Fruit fly (Drosophila melanogaster): ENCODE results near the gene GV1.

The GV1 gene

dm6 chr3L:1774713-1775648, 35.4 kb upstream of the GV1 start, which contains the start of the genes CG13933 and PolD2 (continued):
- TF ChIP-seq CG42726 (GFP tag; IDR thresholded peaks at IDR 0.05; ENCODE audit: partially characterized antibody) = no peak
- TF ChIP-seq Sin3A (optimal IDR thresholded peaks at IDR 0.05) = no peak
- peak; percentile 100 for TF ChIP-seq row (GFP tag; IDR thresholded peaks at IDR 0.05)
- peak; percentile 82 for TF ChIP-seq CG15073 (GFP tag; optimal IDR thresholded peaks at IDR 0.05)
- peak; percentile 95 for TF ChIP-seq HLH4C (GFP tag; IDR thresholded peaks at IDR 0.05; ENCODE audit: partially characterized antibody)
- no peak for TF ChIP-seq nau (GFP tag; optimal IDR thresholded peaks at IDR 0.05)
- peak; percentile 92 for TF ChIP-seq Nf-YA (GFP tag; IDR thresholded peaks at IDR 0.05)
- TF ChIP-seq ato (GFP tag; IDR thresholded peaks at IDR 0.05; ENCODE audit: partially characterized antibody) = no peak; the same call in 1 of the 2 replicates
- peak; percentile 96 for TF ChIP-seq Hmr (GFP tag; optimal IDR thresholded peaks at IDR 0.05)
- peak; percentile 97 for TF ChIP-seq HLH3B (GFP tag; IDR thresholded peaks at IDR 0.05)
- peak; percentile 99 for TF ChIP-seq so (GFP tag; IDR thresholded peaks at IDR 0.05)
- peak; percentile 98 for TF ChIP-seq CG14050 (GFP tag; IDR thresholded peaks at IDR 0.05)
- TF ChIP-seq Antp (GFP tag; optimal IDR thresholded peaks at IDR 0.05) = peak; percentile 79
- no peak for TF ChIP-seq tio (GFP tag; optimal IDR thresholded peaks at IDR 0.05)
- no peak for TF ChIP-seq mirr (GFP tag; optimal IDR thresholded peaks at IDR 0.05)
- no peak for TF ChIP-seq NK7.1 (GFP tag; optimal IDR thresholded peaks at IDR 0.05)
- no peak for TF ChIP-seq stwl (tag; optimal IDR thresholded peaks at IDR 0.05)
- TF ChIP-seq lov (optimal IDR thresholded peaks at IDR 0.05) = no peak
- TF ChIP-seq lov (GFP tag; IDR thresholded peaks at IDR 0.05) = peak; percentile 98
- peak; percentile 25 to 74 for TF ChIP-seq crp (GFP tag; optimal IDR thresholded peaks at IDR 0.05)
- TF ChIP-seq dysf (GFP tag; IDR thresholded peaks at IDR 0.05) = peak; percentile 87
- TF ChIP-seq HLHmδ (GFP tag; optimal IDR thresholded peaks at IDR 0.05) = no peak
- TF ChIP-seq Ets97D (GFP tag; optimal IDR thresholded peaks at IDR 0.05) = peak; percentile 54
- TF ChIP-seq Eip74EF (GFP tag; optimal IDR thresholded peaks at IDR 0.05) = peak in 1 of 2 experiments; percentile 97
- peak; percentile 98 for TF ChIP-seq gsb-n (tag; optimal IDR thresholded peaks at IDR 0.05)
- TF ChIP-seq Jarid2 (GFP tag; optimal IDR thresholded peaks at IDR 0.05) = no peak
- TF ChIP-seq Atf3 (GFP tag; optimal IDR thresholded peaks at IDR 0.05) = peak; percentile 73
- TF ChIP-seq Gsc (GFP tag; IDR thresholded peaks at IDR 0.05) = peak; percentile 91
- peak; percentile 65 for TF ChIP-seq zfh2 (GFP tag; optimal IDR thresholded peaks at IDR 0.05)
- TF ChIP-seq Med (GFP tag) = peak; percentile 96
- no peak for TF ChIP-seq da (GFP tag; optimal IDR thresholded peaks at IDR 0.05)
- peak; percentile 95 for TF ChIP-seq ranshi (GFP tag; IDR thresholded peaks at IDR 0.05)
- peak; percentile 98 for TF ChIP-seq Ssrp (tag; optimal IDR thresholded peaks at IDR 0.05)
- peak; percentile 51 for TF ChIP-seq BEAF-32 (GFP tag; optimal IDR thresholded peaks at IDR 0.05)
- peak; percentile 43 for TF ChIP-seq kah (GFP tag; optimal IDR thresholded peaks at IDR 0.05)
- TF ChIP-seq CG4282 (GFP tag; optimal IDR thresholded peaks at IDR 0.05) = peak; percentile 0
- peak; percentile 74 for TF ChIP-seq Max (GFP tag; optimal IDR thresholded peaks at IDR 0.05)
- TF ChIP-seq CG2129 (GFP tag; IDR thresholded peaks at IDR 0.05; ENCODE audit: partially characterized antibody) = peak; percentile 25
- peak; percentile 52 for TF ChIP-seq fd102C (GFP tag; optimal IDR thresholded peaks at IDR 0.05)
- TF ChIP-seq bigmax (GFP tag; optimal IDR thresholded peaks at IDR 0.05) = no peak
- peak; percentile 68 for TF ChIP-seq CG8089 (GFP tag; optimal IDR thresholded peaks at IDR 0.05)
- TF ChIP-seq CG4854 (GFP tag; optimal IDR thresholded peaks at IDR 0.05) = no peak
- peak; percentile 79 for TF ChIP-seq CG8944 (GFP tag; optimal IDR thresholded peaks at IDR 0.05)
- peak; percentile 58 for TF ChIP-seq dm (GFP tag; optimal IDR thresholded peaks at IDR 0.05)
- no peak for TF ChIP-seq Blimp-1 (GFP tag; optimal IDR thresholded peaks at IDR 0.05)
- TF ChIP-seq CG10462 (GFP tag; optimal IDR thresholded peaks at IDR 0.05) = peak; percentile 92
- TF ChIP-seq CG8388 (GFP tag; optimal IDR thresholded peaks at IDR 0.05) = peak; percentile 96
- peak; percentile 99 for TF ChIP-seq CoRest (tag; optimal IDR thresholded peaks at IDR 0.05)
